Fruit fly (Drosophila melanogaster) whole organism, adult: ENCODE results near the gene Mat89Ba.

Experiments
- CG11617 ChIP-seq: fragments of 200-800 bp; sonication (Bioruptor generic); optimal IDR thresholded peaks from 2 replicates; lab custom pipeline; 2017; ENCODE audit warnings: mild to moderate bottlenecking, missing biosample characterization, missing genetic modification reagents, missing genetic modification characterization
- CG12768 ChIP-seq: fragments of 200-800 bp; sonication (Bioruptor generic); optimal IDR thresholded peaks from 2 replicates; lab custom pipeline; 2017; ENCODE audit warnings: missing biosample characterization, missing genetic modification characterization, mild to moderate bottlenecking, moderate library complexity, missing genetic modification reagents
- CG14711 ChIP-seq: fragments of 200-800 bp; sonication (Bioruptor generic); optimal IDR thresholded peaks from 2 replicates; lab custom pipeline; 2018; ENCODE audit warnings: missing biosample characterization, mild to moderate bottlenecking, missing genetic modification characterization, moderate library complexity
- CG1620 ChIP-seq: fragments of 200-800 bp; sonication (Bioruptor generic); optimal IDR thresholded peaks from 2 replicates; lab custom pipeline; 2016; ENCODE audit warnings: missing biosample characterization, missing genetic modification characterization
- CG33017 ChIP-seq: fragments of 200-800 bp; sonication (Bioruptor generic); optimal IDR thresholded peaks from 2 replicates; lab custom pipeline; 2018; ENCODE audit warnings: missing biosample characterization, mild to moderate bottlenecking, missing genetic modification characterization, moderate library complexity
- CG5204 ChIP-seq: fragments of 200-800 bp; sonication (Bioruptor generic); optimal IDR thresholded peaks from 2 replicates; lab custom pipeline; 2016; ENCODE audit warnings: missing biosample characterization, missing genetic modification characterization
- CG7045 ChIP-seq: fragments of 200-800 bp; sonication (Bioruptor generic); optimal IDR thresholded peaks from 2 replicates; lab custom pipeline; 2017; ENCODE audit warnings: missing biosample characterization, mild to moderate bottlenecking, missing genetic modification characterization
- CG7101 ChIP-seq: fragments of 200-800 bp; sonication (Bioruptor generic); optimal IDR thresholded peaks from 2 replicates; lab custom pipeline; 2018; ENCODE audit warnings: missing biosample characterization, mild to moderate bottlenecking, missing genetic modification characterization, moderate library complexity
- Clk ChIP-seq: fragments of 200-800 bp; sonication (Bioruptor generic); optimal IDR thresholded peaks from 2 replicates; lab custom pipeline; 2017; ENCODE audit warnings: missing biosample characterization, missing genetic modification characterization
- Crg-1 ChIP-seq: fragments of 200-800 bp; sonication (Bioruptor generic); optimal IDR thresholded peaks from 2 replicates; lab custom pipeline; 2016; ENCODE audit warnings: missing biosample characterization, missing genetic modification characterization
- Hr96 ChIP-seq: fragments of 200-800 bp; sonication (Bioruptor generic); optimal IDR thresholded peaks from 2 replicates; lab custom pipeline; 2016; ENCODE audit warnings: missing biosample characterization, missing genetic modification characterization
- Mnt ChIP-seq: fragments of 200-800 bp; sonication (Bioruptor generic); optimal IDR thresholded peaks from 2 replicates; lab custom pipeline; 2016; ENCODE audit warnings: missing biosample characterization, mild to moderate bottlenecking, missing genetic modification characterization
- bab1 ChIP-seq: fragments of 200-800 bp; sonication (Bioruptor generic); optimal IDR thresholded peaks from 3 replicates; lab custom pipeline; 2019; ENCODE audit warnings: missing biosample characterization, mild to moderate bottlenecking, missing genetic modification characterization, moderate library complexity
- cic ChIP-seq: fragments of 200-800 bp; sonication (Bioruptor generic); optimal IDR thresholded peaks from 2 replicates; lab custom pipeline; 2017; ENCODE audit warnings: missing biosample characterization, mild to moderate bottlenecking, missing genetic modification characterization, moderate library complexity
- cnc ChIP-seq, 2 experiments: fragments of >200 bp; optimal IDR thresholded peaks; 2 replicates each; lab custom pipeline; 2017
- kay ChIP-seq: fragments of 200-800 bp; sonication (Bioruptor generic); peaks from one replicate; lab custom pipeline; 2016; ENCODE audit warnings: missing biosample characterization, missing genetic modification characterization, borderline replicate concordance
- ovo ChIP-seq: fragments of 200-800 bp; sonication (Bioruptor generic); optimal IDR thresholded peaks from 2 replicates; lab custom pipeline; 2016; ENCODE audit warnings: missing biosample characterization, missing genetic modification characterization
- pad ChIP-seq: fragments of 200-800 bp; sonication (Bioruptor generic); optimal IDR thresholded peaks from 3 replicates; lab custom pipeline; 2017; ENCODE audit warnings: missing biosample characterization, missing genetic modification characterization, mild to moderate bottlenecking, moderate library complexity, missing genetic modification reagents
- tj ChIP-seq: fragments of 200-800 bp; sonication (Bioruptor generic); optimal IDR thresholded peaks from 3 replicates; lab custom pipeline; 2017; ENCODE audit warnings: missing biosample characterization, mild to moderate bottlenecking, missing genetic modification characterization, moderate library complexity
- toe ChIP-seq: fragments of 200-800 bp; sonication (Bioruptor generic); optimal IDR thresholded peaks from 2 replicates; lab custom pipeline; 2016; ENCODE audit warnings: missing biosample characterization, missing genetic modification characterization

Gene Mat89Ba

DNA sequence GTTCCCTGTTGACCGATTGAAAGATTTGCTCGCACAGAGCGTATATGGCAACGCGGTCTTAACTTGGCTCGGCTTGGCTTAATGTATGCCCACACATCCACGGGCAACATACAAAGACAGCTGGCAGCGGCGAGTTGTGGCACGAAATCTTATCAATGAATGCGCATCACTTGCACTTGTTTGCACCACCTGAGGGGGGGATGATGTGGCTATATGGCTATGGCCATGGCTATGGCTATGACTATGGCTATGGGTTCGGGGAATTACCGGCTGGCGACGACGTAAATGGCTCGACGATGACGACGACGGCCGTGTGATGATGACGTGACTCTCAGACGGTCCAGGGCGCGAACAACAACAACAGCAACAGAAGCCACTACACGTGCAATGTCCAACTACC is 25.2 kb downstream of the Mat89Ba start:
- no peak for TF ChIP-seq ovo (GFP tag; lab: Kevin White, UChicago)
- no peak for TF ChIP-seq Hr96 (GFP tag; lab: Kevin White, UChicago)
- TF ChIP-seq CG33017 (tag; lab: Kevin White, UChicago), result no peak
- TF ChIP-seq Crg-1 (GFP tag; lab: Kevin White, UChicago), result no peak

DNA sequence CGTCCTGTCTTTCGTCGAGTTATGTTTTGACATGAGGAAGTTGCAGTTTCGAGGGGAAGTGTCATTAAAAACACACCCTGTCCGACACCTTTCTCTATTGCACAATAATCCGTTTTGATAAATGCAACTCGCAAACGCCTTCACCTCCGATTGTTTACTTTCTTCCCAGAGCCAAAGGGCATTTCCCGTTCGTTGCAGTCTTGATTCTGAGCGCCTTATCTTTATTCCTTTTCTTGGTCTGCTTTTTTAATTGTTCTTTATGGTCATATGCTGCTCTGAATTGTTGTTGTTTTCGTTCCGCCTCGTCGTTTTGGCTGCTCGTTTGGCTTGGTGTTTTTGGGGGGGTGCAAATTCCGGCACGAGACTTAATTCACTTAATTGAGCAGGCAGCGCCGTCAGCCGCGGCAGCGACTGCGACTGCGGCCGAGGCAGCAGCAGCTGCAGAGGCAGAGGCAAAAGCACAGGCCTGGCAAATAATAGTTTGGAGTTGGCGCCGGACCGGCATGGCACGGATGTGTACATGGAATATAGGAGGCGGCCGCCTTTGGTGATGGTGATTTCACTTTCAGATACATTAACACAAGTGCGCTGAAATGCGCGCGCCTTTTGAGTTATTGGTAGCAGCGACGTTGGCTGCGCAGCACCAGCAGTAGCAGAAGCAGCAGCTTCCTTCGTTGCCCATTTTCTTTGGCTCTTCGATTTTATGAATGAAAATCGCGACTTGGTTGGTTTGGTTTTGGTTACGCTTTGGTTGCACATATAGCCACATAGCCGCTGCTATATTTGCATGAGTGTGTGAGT is 26.7 kb downstream of the Mat89Ba start:
- no peak for TF ChIP-seq Clk (GFP tag; lab: Kevin White, UChicago)
- no peak for TF ChIP-seq tj (GFP tag; lab: Kevin White, UChicago)
- TF ChIP-seq CG33017 (tag; lab: Kevin White, UChicago), result no peak
- no peak for TF ChIP-seq bab1
- TF ChIP-seq CG1620 (GFP tag; lab: Kevin White, UChicago), result no peak
- no peak for TF ChIP-seq CG14711
- no peak for TF ChIP-seq Hr96 (GFP tag; lab: Kevin White, UChicago)
- TF ChIP-seq cnc (optimal IDR thresholded peaks at IDR 0.05; lab: Kevin White, UChicago), result no peak
- TF ChIP-seq cic, result no peak
- no peak for TF ChIP-seq Crg-1 (GFP tag; lab: Kevin White, UChicago)
- no peak for TF ChIP-seq ovo (GFP tag; lab: Kevin White, UChicago)
- no peak for TF ChIP-seq pad (GFP tag; lab: Kevin White, UChicago)
- no peak for TF ChIP-seq CG5204 (GFP tag; lab: Kevin White, UChicago)
- TF ChIP-seq CG7045 (GFP tag; lab: Kevin White, UChicago), result no peak
- TF ChIP-seq Mnt (GFP tag; lab: Kevin White, UChicago), result no peak
- no peak for TF ChIP-seq kay (GFP tag; lab: Kevin White, UChicago)

DNA sequence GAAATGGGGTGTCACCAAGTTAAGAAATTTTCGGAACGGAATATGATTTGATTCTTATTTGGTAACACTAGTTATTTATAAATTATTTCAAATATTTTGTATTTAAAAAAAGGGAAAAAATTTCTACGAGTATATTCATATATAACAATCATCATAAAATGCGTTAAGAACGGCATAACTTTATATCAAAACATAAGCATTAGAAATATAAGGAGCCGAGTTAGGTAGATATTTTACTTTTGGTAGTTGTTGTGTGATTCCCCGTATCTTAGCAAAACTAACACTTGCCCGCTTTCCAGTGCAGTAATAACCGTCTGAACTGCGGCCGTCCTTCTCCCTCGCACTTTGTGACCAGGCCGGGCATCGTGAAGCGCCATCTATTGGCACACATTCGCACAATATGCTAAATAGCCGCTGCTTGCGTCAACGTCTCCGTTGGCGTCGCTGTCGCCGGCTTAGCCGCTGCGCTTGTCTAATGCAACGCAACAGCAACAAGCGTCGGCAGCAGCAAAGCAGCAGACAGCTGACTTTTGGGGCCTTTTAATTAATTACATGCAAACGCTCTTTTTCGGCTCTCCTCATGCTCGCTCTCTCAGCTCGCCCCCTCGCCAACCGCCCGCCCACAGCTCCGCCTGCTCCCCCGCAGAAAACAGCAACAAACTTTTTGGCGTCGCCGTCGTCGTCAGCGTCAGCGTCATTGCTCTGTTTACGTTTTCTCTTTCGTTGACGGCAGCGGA is 27.8 kb downstream of the Mat89Ba start:
- TF ChIP-seq Mnt (GFP tag; lab: Kevin White, UChicago) (no peak), CG11617 (GFP tag; lab: Kevin White, UChicago) (no peak), tj (GFP tag; lab: Kevin White, UChicago) (peak; percentile 60), bab1 (no peak), toe (no peak), CG1620 (GFP tag; lab: Kevin White, UChicago) (no peak), Hr96 (GFP tag; lab: Kevin White, UChicago) (no peak), Crg-1 (GFP tag; lab: Kevin White, UChicago) (peak; percentile 15), Clk (GFP tag; lab: Kevin White, UChicago) (no peak), CG14711 (no peak), ovo (GFP tag; lab: Kevin White, UChicago) (no peak), kay (GFP tag; lab: Kevin White, UChicago) (no peak), cic (peak; percentile 42), CG12768 (GFP tag; lab: Kevin White, UChicago) (peak; percentile 42), cnc (optimal IDR thresholded peaks at IDR 0.05; lab: Kevin White, UChicago) (no peak), CG5204 (GFP tag; lab: Kevin White, UChicago) (no peak), CG33017 (tag; lab: Kevin White, UChicago) (no peak)

DNA sequence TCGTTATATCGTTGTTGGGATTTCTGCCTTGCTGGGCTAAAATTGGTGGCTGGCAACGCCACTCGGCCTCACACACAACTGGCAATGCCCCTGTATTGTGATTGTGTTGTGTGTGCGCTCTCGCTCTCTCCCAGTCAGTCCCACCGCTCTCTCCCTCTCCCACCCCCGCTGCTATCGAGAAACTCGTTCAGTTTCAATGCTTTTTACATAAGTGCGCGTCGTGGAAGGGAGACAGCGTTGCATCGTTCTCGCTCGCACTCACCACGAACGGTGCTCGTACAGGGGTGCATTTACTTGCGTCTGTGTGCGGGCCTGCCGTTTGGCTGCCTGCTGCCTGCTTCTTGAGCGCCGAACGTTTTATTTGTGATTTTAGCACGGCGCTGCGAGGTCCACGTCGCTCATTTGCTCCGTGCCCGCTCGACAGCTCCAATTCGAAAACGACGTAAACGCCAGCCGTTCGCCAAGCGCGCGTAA is 29.7 kb downstream of the Mat89Ba start:
- TF ChIP-seq CG7045 (GFP tag; lab: Kevin White, UChicago) (no peak), toe (peak; percentile 15), kay (GFP tag; lab: Kevin White, UChicago) (no peak), ovo (GFP tag; lab: Kevin White, UChicago) (peak; percentile 82), CG33017 (tag; lab: Kevin White, UChicago) (peak; percentile 75), CG12768 (GFP tag; lab: Kevin White, UChicago) (peak; percentile 93), Mnt (GFP tag; lab: Kevin White, UChicago) (peak; percentile 89), pad (GFP tag; lab: Kevin White, UChicago) (peak; percentile 91), CG7101 (tag; lab: Kevin White, UChicago) (peak; percentile 46), CG11617 (GFP tag; lab: Kevin White, UChicago) (peak; percentile 57), CG14711 (peak; percentile 47), bab1 (peak; percentile 71), CG5204 (GFP tag; lab: Kevin White, UChicago) (peak; percentile 31), Hr96 (GFP tag; lab: Kevin White, UChicago) (peak; percentile 83), Clk (GFP tag; lab: Kevin White, UChicago) (peak; percentile 70), Crg-1 (GFP tag; lab: Kevin White, UChicago) (peak; percentile 82), cic (peak; percentile 98), cnc (optimal IDR thresholded peaks at IDR 0.05; lab: Kevin White, UChicago) (no peak), tj (GFP tag; lab: Kevin White, UChicago) (peak; percentile 93), CG1620 (GFP tag; lab: Kevin White, UChicago) (peak; percentile 42)

DNA sequence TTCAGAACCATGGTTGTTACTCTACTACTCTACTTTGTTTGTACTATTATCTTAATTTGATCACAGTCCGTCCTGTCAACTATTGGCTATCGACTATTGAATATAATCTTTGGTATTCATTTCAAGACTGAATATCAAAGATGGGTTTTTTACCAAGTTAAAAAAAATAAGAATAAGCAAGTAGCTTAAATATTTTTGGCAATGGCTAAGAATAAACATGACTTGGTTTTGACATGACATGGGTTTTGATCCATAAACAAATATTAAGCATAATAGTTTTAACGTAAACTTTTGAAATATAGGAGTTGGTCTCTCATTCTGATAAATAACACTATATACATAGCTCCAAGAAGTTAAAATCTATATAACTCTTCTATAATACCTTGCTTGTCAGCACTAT is 30.4 kb downstream of the Mat89Ba start:
- TF ChIP-seq toe (peak; percentile 44), ovo (GFP tag; lab: Kevin White, UChicago) (no peak), Clk (GFP tag; lab: Kevin White, UChicago) (no peak), CG5204 (GFP tag; lab: Kevin White, UChicago) (peak; percentile 49)
